Fruit fly (Drosophila melanogaster) whole organism, embryonic: ENCODE results near the gene CG8372.
A peak's percentile ranks its signal among the peaks of the same experiment; 100 is the strongest.

Experiments used
- Ada2b ChIP-seq: fragments of 200-800 bp; sonication (Bioruptor generic); IDR thresholded peaks from 2 replicates; pipeline ENCODE4 v1.3.6; 2022; ENCODE audit warnings: missing biosample characterization, missing genetic modification characterization
- Antp ChIP-seq: fragments of 200-800 bp; sonication (Bioruptor generic); optimal IDR thresholded peaks from 3 replicates; lab custom pipeline; 2016; ENCODE audit warnings: missing biosample characterization, missing genetic modification characterization
- Asciz ChIP-seq: fragments of 200-800 bp; sonication (Bioruptor generic); optimal IDR thresholded peaks from 2 replicates; lab custom pipeline; 2017; ENCODE audit warnings: missing biosample characterization, mild to moderate bottlenecking, missing genetic modification characterization, missing genetic modification reagents
- CG10431 ChIP-seq: fragments of 200-800 bp; sonication (Bioruptor generic); optimal IDR thresholded peaks from 3 replicates; lab custom pipeline; 2018; ENCODE audit warnings: missing biosample characterization, mild to moderate bottlenecking, missing genetic modification characterization
- CG1529 ChIP-seq: fragments of 200-800 bp; sonication (Bioruptor generic); optimal IDR thresholded peaks from 3 replicates; lab custom pipeline; 2018; ENCODE audit warnings: missing biosample characterization, missing genetic modification characterization
- CG15479 ChIP-seq: fragments of 200-800 bp; sonication (Bioruptor generic); optimal IDR thresholded peaks from 3 replicates; lab custom pipeline; 2019; ENCODE audit warnings: missing biosample characterization, mild to moderate bottlenecking, missing genetic modification characterization, moderate library complexity
- CG17361 ChIP-seq: fragments of 200-800 bp; sonication (Bioruptor generic); IDR thresholded peaks from 3 replicates; pipeline ENCODE4 v1.3.6; 2022; ENCODE audit warnings: missing biosample characterization, missing genetic modification characterization
- CG2116 ChIP-seq: fragments of 200-800 bp; sonication (Bioruptor generic); optimal IDR thresholded peaks from 3 replicates; lab custom pipeline; 2018; ENCODE audit warnings: missing biosample characterization, mild to moderate bottlenecking, missing genetic modification characterization
- CG2889 ChIP-seq: fragments of 200-800 bp; sonication (Bioruptor generic); IDR thresholded peaks from 3 replicates; pipeline ENCODE4 v1.3.6; 2022; ENCODE audit warnings: missing biosample characterization, missing genetic modification characterization
- CG31365 ChIP-seq: fragments of 200-800 bp; sonication (Bioruptor generic); optimal IDR thresholded peaks from 2 replicates; lab custom pipeline; 2018; ENCODE audit warnings: missing biosample characterization, mild to moderate bottlenecking, missing genetic modification characterization
- CG3281 ChIP-seq: fragments of 200-800 bp; sonication (Bioruptor generic); optimal IDR thresholded peaks from 3 replicates; lab custom pipeline; 2017; ENCODE audit warnings: missing biosample characterization, mild to moderate bottlenecking, missing genetic modification characterization
- CG34376 ChIP-seq: fragments of 200-800 bp; sonication (Bioruptor generic); optimal IDR thresholded peaks from 2 replicates; lab custom pipeline; 2018; ENCODE audit warnings: missing biosample characterization, mild to moderate bottlenecking, missing genetic modification characterization
- CG4360 ChIP-seq: fragments of 200-800 bp; sonication (Bioruptor generic); IDR thresholded peaks from 2 replicates; pipeline ENCODE4 v1.3.6; 2022; ENCODE audit warnings: missing biosample characterization, missing genetic modification characterization
- CG6272 ChIP-seq: fragments of 200-800 bp; sonication (Bioruptor generic); IDR thresholded peaks from 2 replicates; pipeline ENCODE4 v1.3.6; 2022; ENCODE audit warnings: missing biosample characterization, missing genetic modification characterization
- CG9609 ChIP-seq: fragments of 200-800 bp; sonication (Bioruptor generic); optimal IDR thresholded peaks from 3 replicates; lab custom pipeline; 2016; ENCODE audit warnings: missing biosample characterization, missing genetic modification characterization
- CG9797 ChIP-seq: fragments of 200-800 bp; sonication (Bioruptor generic); optimal IDR thresholded peaks from 3 replicates; lab custom pipeline; 2018; ENCODE audit warnings: missing biosample characterization, mild to moderate bottlenecking, missing genetic modification characterization
- Dad ChIP-seq: fragments of 200-800 bp; sonication (Bioruptor generic); optimal IDR thresholded peaks from 3 replicates; lab custom pipeline; 2016; ENCODE audit warnings: missing biosample characterization, missing genetic modification characterization
- Dip2 ChIP-seq: fragments of 200-800 bp; sonication (Bioruptor generic); IDR thresholded peaks from 2 replicates; pipeline ENCODE4 v1.3.6; 2022; ENCODE audit warnings: missing biosample characterization, missing genetic modification characterization
- GATAe ChIP-seq: fragments of 200-800 bp; sonication (Bioruptor generic); conservative IDR thresholded peaks from 2 replicates; pipeline ENCODE4 v1.3.6; 2022; ENCODE audit warnings: missing biosample characterization, missing genetic modification characterization
- Hey ChIP-seq: fragments of 200-800 bp; sonication (Bioruptor generic); optimal IDR thresholded peaks from 3 replicates; lab custom pipeline; 2018; ENCODE audit warnings: missing biosample characterization, mild to moderate bottlenecking, missing genetic modification characterization
- Hmx ChIP-seq: fragments of 200-800 bp; sonication (Bioruptor generic); optimal IDR thresholded peaks from 2 replicates; lab custom pipeline; 2016; ENCODE audit warnings: missing biosample characterization, missing genetic modification characterization
- Hr78 ChIP-seq, 2 experiments: fragments of 200-800 bp in 1 of 2; fragments of >200 bp in 1 of 2; sonication (Bioruptor generic) in 1 of 2; optimal IDR thresholded peaks; 2 replicates each; lab custom pipeline; 2017 to 2019; ENCODE audit warnings: missing biosample characterization in 2 of 2, missing genetic modification characterization in 2 of 2, mild to moderate bottlenecking in 1 of 2, moderate library complexity in 1 of 2
- MBD-R2 ChIP-seq: fragments of 200-800 bp; sonication (Bioruptor generic); IDR thresholded peaks from 2 replicates; pipeline ENCODE4 v1.3.6; 2022; ENCODE audit warnings: missing biosample characterization, missing genetic modification characterization
- Mad ChIP-seq: fragments of 200-800 bp; sonication (Bioruptor generic); optimal IDR thresholded peaks from 2 replicates; lab custom pipeline; 2016; ENCODE audit warnings: missing biosample characterization, missing genetic modification characterization
- Med ChIP-seq: fragments of 200-800 bp; sonication (Bioruptor generic); peaks from one replicate; lab custom pipeline; 2016; ENCODE audit warnings: missing biosample characterization, missing genetic modification characterization, mild to moderate bottlenecking, inconsistent platforms, moderate library complexity
- Pdp1 ChIP-seq, 2 experiments: fragments of 200-800 bp; sonication (Bioruptor generic); optimal IDR thresholded peaks; 3 replicates each; lab custom pipeline; 2016; ENCODE audit warnings: missing biosample characterization in 2 of 2, missing genetic modification characterization in 2 of 2, mild to moderate bottlenecking in 1 of 2, moderate library complexity in 1 of 2
- ash1 ChIP-seq: fragments of 200-800 bp; sonication (Bioruptor generic); optimal IDR thresholded peaks from 2 replicates; lab custom pipeline; 2018; ENCODE audit warnings: missing biosample characterization, mild to moderate bottlenecking, missing genetic modification characterization
- cg ChIP-seq: fragments of 200-800 bp; sonication (Bioruptor generic); optimal IDR thresholded peaks from 3 replicates; lab custom pipeline; 2019; ENCODE audit warnings: missing biosample characterization, mild to moderate bottlenecking, missing genetic modification characterization, moderate library complexity
- chinmo ChIP-seq: fragments of 200-800 bp; sonication (Bioruptor generic); IDR thresholded peaks from 4 replicates; pipeline ENCODE4 v1.3.6; 2022; ENCODE audit warnings: missing biosample characterization, missing genetic modification characterization; ENCODE audit not compliant: partially characterized antibody
- corto ChIP-seq: fragments of 200-800 bp; sonication (Bioruptor generic); optimal IDR thresholded peaks from 2 replicates; lab custom pipeline; 2016; ENCODE audit warnings: missing biosample characterization, mild to moderate bottlenecking, missing genetic modification characterization, moderate library complexity
- cwo ChIP-seq: fragments of 200-800 bp; sonication (Bioruptor generic); optimal IDR thresholded peaks from 3 replicates; lab custom pipeline; 2017; ENCODE audit warnings: missing biosample characterization, missing genetic modification characterization, mild to moderate bottlenecking, moderate library complexity, missing genetic modification reagents
- da ChIP-seq: fragments of 200-800 bp; sonication (Bioruptor generic); optimal IDR thresholded peaks from 2 replicates; lab custom pipeline; 2016; ENCODE audit warnings: missing biosample characterization, missing genetic modification characterization
- dmrt99B ChIP-seq: fragments of 200-800 bp; sonication (Bioruptor generic); optimal IDR thresholded peaks from 2 replicates; lab custom pipeline; 2018; ENCODE audit warnings: missing biosample characterization, mild to moderate bottlenecking, missing genetic modification characterization, moderate library complexity
- exex ChIP-seq: fragments of 200-800 bp; sonication (Bioruptor generic); optimal IDR thresholded peaks from 4 replicates; lab custom pipeline; 2018; ENCODE audit warnings: missing biosample characterization, mild to moderate bottlenecking, missing genetic modification characterization, moderate library complexity
- gcm ChIP-seq: fragments of 200-800 bp; sonication (Bioruptor generic); optimal IDR thresholded peaks from 2 replicates; lab custom pipeline; 2019; ENCODE audit warnings: missing biosample characterization, mild to moderate bottlenecking, missing genetic modification characterization, moderate library complexity
- hth ChIP-seq: fragments of >200 bp; optimal IDR thresholded peaks from 2 replicates; lab custom pipeline; 2017; ENCODE audit warnings: inconsistent platforms
- kah ChIP-seq: fragments of 200-800 bp; sonication (Bioruptor generic); optimal IDR thresholded peaks from 2 replicates; lab custom pipeline; 2018; ENCODE audit warnings: missing biosample characterization, mild to moderate bottlenecking, missing genetic modification characterization
- klu ChIP-seq: fragments of 200-800 bp; sonication (Bioruptor generic); IDR thresholded peaks from 2 replicates; pipeline ENCODE4 v1.3.6; 2022; ENCODE audit warnings: missing biosample characterization, missing genetic modification characterization
- kni ChIP-seq: fragments of 200-800 bp; sonication (Bioruptor generic); optimal IDR thresholded peaks from 3 replicates; lab custom pipeline; 2017; ENCODE audit warnings: mild to moderate bottlenecking, missing biosample characterization, missing genetic modification reagents, missing genetic modification characterization
- luna ChIP-seq: fragments of 200-800 bp; sonication (Bioruptor generic); optimal IDR thresholded peaks from 2 replicates; lab custom pipeline; 2016; ENCODE audit warnings: missing biosample characterization, missing genetic modification characterization
- nerfin-2 ChIP-seq: fragments of 200-800 bp; sonication (Bioruptor generic); IDR thresholded peaks from 2 replicates; pipeline ENCODE4 v1.3.6; 2022; ENCODE audit warnings: missing biosample characterization, missing genetic modification characterization; ENCODE audit not compliant: partially characterized antibody
- pum ChIP-seq: fragments of 200-800 bp; sonication (Bioruptor generic); optimal IDR thresholded peaks from 2 replicates; lab custom pipeline; 2016; ENCODE audit warnings: missing biosample characterization, missing genetic modification characterization
- ranshi ChIP-seq: fragments of 200-800 bp; sonication (Bioruptor generic); IDR thresholded peaks from 2 replicates; pipeline ENCODE4 v1.3.6; 2022; ENCODE audit warnings: missing biosample characterization, missing genetic modification characterization
- sd ChIP-seq: fragments of 200-800 bp; sonication (Bioruptor generic); optimal IDR thresholded peaks from 3 replicates; lab custom pipeline; 2018; ENCODE audit warnings: missing biosample characterization, mild to moderate bottlenecking, missing genetic modification characterization, moderate library complexity
- tgo ChIP-seq: fragments of 200-800 bp; sonication (Bioruptor generic); IDR thresholded peaks from 3 replicates; pipeline ENCODE4 v1.3.6; 2022; ENCODE audit warnings: missing biosample characterization, missing genetic modification characterization
- tll ChIP-seq, 2 experiments: fragments of 200-800 bp in 1 of 2; fragments of >200 bp in 1 of 2; sonication (Bioruptor generic) in 1 of 2; optimal IDR thresholded peaks; 2 replicates each; lab custom pipeline; 2017 to 2019; ENCODE audit warnings: missing biosample characterization in 2 of 2, missing genetic modification characterization in 2 of 2, mild to moderate bottlenecking in 1 of 2, moderate library complexity in 1 of 2
- trh ChIP-seq: fragments of 200-800 bp; sonication (Bioruptor generic); optimal IDR thresholded peaks from 2 replicates; lab custom pipeline; 2016; ENCODE audit warnings: missing biosample characterization, missing genetic modification characterization
- twi ChIP-seq: fragments of 200-800 bp; optimal IDR thresholded peaks from 2 replicates; lab custom pipeline; 2019; ENCODE audit warnings: missing biosample characterization, mild to moderate bottlenecking, missing genetic modification characterization, moderate library complexity
- zf30C ChIP-seq: fragments of 200-800 bp; sonication (Bioruptor generic); optimal IDR thresholded peaks from 3 replicates; lab custom pipeline; 2018; ENCODE audit warnings: missing biosample characterization, mild to moderate bottlenecking, missing genetic modification characterization

Gene CG8372

dm6 chr2L:8239712-8240245 lies 27.1 kb upstream of the CG8372 start, which contains the start of gene Pvr (continued):
- TF ChIP-seq Hr78 (GFP tag; optimal IDR thresholded peaks at IDR 0.05; lab: Kevin White, UChicago) (no peak), trh (GFP tag; lab: Kevin White, UChicago) (no peak), CG31365 (no peak), zf30C (no peak), tll (GFP tag; optimal IDR thresholded peaks at IDR 0.05; lab: Kevin White, UChicago) (peak in 1 of 2 experiments; percentile 14), luna (GFP tag; lab: Kevin White, UChicago) (no peak), CG1529 (GFP tag; lab: Kevin White, UChicago) (no peak), exex (tag; lab: Kevin White, UChicago) (no peak), ranshi (GFP tag; lab: Robert Waterston, UW) (no peak), CG2116 (GFP tag; lab: Kevin White, UChicago) (peak; percentile 69), da (no peak), dmrt99B (tag; lab: Kevin White, UChicago) (no peak), CG2889 (no peak), hth (no peak), CG9797 (GFP tag; lab: Kevin White, UChicago) (peak; percentile 40), CG17361 (GFP tag; lab: Robert Waterston, UW) (no peak), tgo (no peak), twi (tag; lab: Kevin White, UChicago) (no peak), nerfin-2 (peak; percentile 89), pum (GFP tag; lab: Kevin White, UChicago) (no peak), CG6272 (GFP tag; lab: Robert Waterston, UW) (no peak), Hmx (no peak), ash1 (no peak), gcm (GFP tag; lab: Kevin White, UChicago) (no peak), CG9609 (no peak), Mad (peak; percentile 0), CG10431 (GFP tag; lab: Kevin White, UChicago) (no peak), Dip2 (GFP tag; lab: Robert Waterston, UW) (no peak), Dad (GFP tag; lab: Kevin White, UChicago) (peak; percentile 23), Pdp1 (GFP tag; optimal IDR thresholded peaks at IDR 0.05; lab: Kevin White, UChicago) (no peak)
- TF ChIP-seq, all 482 proteins: peak for 103

dm6 chr2L:8239032-8239650 lies 26.4 kb upstream of the CG8372 start:
- TF ChIP-seq chinmo (peak; percentile 75; the same call in 3 of the 4 replicates), Antp (GFP tag; lab: Kevin White, UChicago) (no peak), CG3281 (GFP tag; lab: Kevin White, UChicago) (peak; percentile 5), Ada2b (GFP tag; lab: Robert Waterston, UW) (no peak), Hr78 (GFP tag; optimal IDR thresholded peaks at IDR 0.05; lab: Kevin White, UChicago) (peak in 1 of 2 experiments; percentile 90), CG15479 (GFP tag; lab: Kevin White, UChicago) (peak; percentile 24), CG34376 (peak; percentile 42), kni (GFP tag; lab: Kevin White, UChicago) (peak; percentile 20), Asciz (peak; percentile 26), klu (GFP tag; lab: Robert Waterston, UW) (no peak), Pdp1 (GFP tag; optimal IDR thresholded peaks at IDR 0.05; lab: Kevin White, UChicago) (peak in 1 of 2 experiments; percentile 73), kah (GFP tag; lab: Kevin White, UChicago) (peak; percentile 88), CG4360 (GFP tag; lab: Robert Waterston, UW) (peak; percentile 72), corto (GFP tag; lab: Kevin White, UChicago) (peak; percentile 18), Med (GFP tag; lab: Kevin White, UChicago) (peak; percentile 29), sd (tag; lab: Kevin White, UChicago) (peak; percentile 96), GATAe (peak; percentile 75; the same call in 1 of the 2 replicates), cg (GFP tag; lab: Kevin White, UChicago) (peak; percentile 79), Hmx (no peak), Hey (tag; lab: Kevin White, UChicago) (peak; percentile 41), cwo (peak; percentile 19), MBD-R2 (GFP tag; lab: Robert Waterston, UW) (no peak)
